Fruit fly (Drosophila melanogaster): ENCODE results near the gene CG43078.

CG43078 gene

dm6 chr3L:8534386-8535306, 42.0 kb upstream of the CG43078 start, which contains the start of gene ergic53 (continued):
- no peak for TF ChIP-seq CG11762 (GFP tag; optimal IDR thresholded peaks at IDR 0.05; ENCODE audit: insufficient read depth)
- TF ChIP-seq CG6808 (GFP tag; optimal IDR thresholded peaks at IDR 0.05), result no peak
- no peak for TF ChIP-seq CG8319 (GFP tag; optimal IDR thresholded peaks at IDR 0.05)

- no peak for TF ChIP-seq CG3919 (GFP tag; optimal IDR thresholded peaks at IDR 0.05)
- no peak for TF ChIP-seq acj6 (GFP tag; optimal IDR thresholded peaks at IDR 0.05)
- TF ChIP-seq CG8319 (GFP tag; optimal IDR thresholded peaks at IDR 0.05), result no peak
- no peak for TF ChIP-seq Eip75B (GFP tag; optimal IDR thresholded peaks at IDR 0.05)
- TF ChIP-seq Met (GFP tag; optimal IDR thresholded peaks at IDR 0.05), result no peak
- TF ChIP-seq svp (GFP tag), result peak; percentile 86
Measured at dm6 chr3L:8536387-8536786, 40.2 kb upstream of the CG43078 start.

- no peak for TF ChIP-seq CG6854 (GFP tag; optimal IDR thresholded peaks at IDR 0.05)
- TF ChIP-seq net (GFP tag; optimal IDR thresholded peaks at IDR 0.05), result no peak
- no peak for TF ChIP-seq Eip93F (GFP tag; optimal IDR thresholded peaks at IDR 0.05)
- no peak for TF ChIP-seq Sox102F (GFP tag; optimal IDR thresholded peaks at IDR 0.05)
- TF ChIP-seq Blimp-1 (GFP tag; optimal IDR thresholded peaks at IDR 0.05), result no peak
- no peak for TF ChIP-seq lz (GFP tag; optimal IDR thresholded peaks at IDR 0.05)
- no peak for TF ChIP-seq CG11294 (GFP tag; IDR thresholded peaks at IDR 0.05)
- TF ChIP-seq CG34406 (GFP tag; optimal IDR thresholded peaks at IDR 0.05), result no peak
- no peak for TF ChIP-seq acj6 (GFP tag; optimal IDR thresholded peaks at IDR 0.05)
Measured at dm6 chr3L:8538355-8538754, 38.3 kb upstream of the CG43078 start.

- TF ChIP-seq fd59A (GFP tag; optimal IDR thresholded peaks at IDR 0.05) (no peak), Hr38 (GFP tag; optimal IDR thresholded peaks at IDR 0.05) (no peak), CG4318 (GFP tag; optimal IDR thresholded peaks at IDR 0.05) (no peak), Sox102F (GFP tag; optimal IDR thresholded peaks at IDR 0.05) (no peak)
Measured at dm6 chr3L:8540509-8540908, 36.1 kb upstream of the CG43078 start.

dm6 chr3L:8541669-8542068, 34.9 kb upstream of the CG43078 start:
- TF ChIP-seq Sox15 (GFP tag; optimal IDR thresholded peaks at IDR 0.05) (no peak), CG34406 (GFP tag; optimal IDR thresholded peaks at IDR 0.05) (no peak), CG11902 (GFP tag; optimal IDR thresholded peaks at IDR 0.05) (no peak), Sox102F (GFP tag; optimal IDR thresholded peaks at IDR 0.05) (no peak), acj6 (GFP tag; optimal IDR thresholded peaks at IDR 0.05) (no peak), Eip78C (GFP tag) (no peak), CG6808 (GFP tag; optimal IDR thresholded peaks at IDR 0.05) (no peak), fd85E (GFP tag; optimal IDR thresholded peaks at IDR 0.05) (no peak), CG3919 (GFP tag; optimal IDR thresholded peaks at IDR 0.05) (no peak), CG7368 (GFP tag; optimal IDR thresholded peaks at IDR 0.05) (no peak), CG10631 (GFP tag; optimal IDR thresholded peaks at IDR 0.05) (no peak), CG8119 (GFP tag; IDR thresholded peaks at IDR 0.05) (no peak), dac (GFP tag; optimal IDR thresholded peaks at IDR 0.05) (no peak), topi (GFP tag; optimal IDR thresholded peaks at IDR 0.05) (no peak), CG6792 (GFP tag; optimal IDR thresholded peaks at IDR 0.05) (no peak)

- TF ChIP-seq Smox (GFP tag; optimal IDR thresholded peaks at IDR 0.05) (no peak), Eip78C (GFP tag) (peak; percentile 15)
Measured at dm6 chr3L:8542213-8542612, 34.4 kb upstream of the CG43078 start.

Measured in whole organism, prepupa.